Worm (Caenorhabditis elegans) whole organism, L4 larva: Measurements from ENCODE around the gene cht-1.
"Not testable (repeated sequence)": the region's sequence is repeated elsewhere in the genome, so short reads cannot be mapped to it uniquely, and the experiment has no call there.

Source experiments
- F10B5.3 ChIP-seq: sonication (generic microtip); optimal IDR thresholded peaks from 2 replicates; lab custom pipeline; 2016; ENCODE audit warnings: mild to moderate bottlenecking, missing genetic modification characterization, missing compliant biosample characterization
- R02D3.7 ChIP-seq: fragments of 150-350 bp; sonication (generic microtip); optimal IDR thresholded peaks from 3 replicates; lab custom pipeline; 2014; ENCODE audit warnings: missing biosample characterization, missing genetic modification characterization
- aha-1 ChIP-seq: fragments of 150-350 bp; peaks from one replicate; lab custom pipeline; 2014; ENCODE audit warnings: missing biosample characterization, missing genetic modification characterization
- daf-8 ChIP-seq: fragments of 200-800 bp; sonication (Bioruptor generic); IDR thresholded peaks from 2 replicates; pipeline ENCODE4 v1.3.6; 2022; ENCODE audit warnings: missing genetic modification characterization, missing compliant biosample characterization
- skn-1 ChIP-seq: fragments of 150-350 bp; optimal IDR thresholded peaks from 2 replicates; lab custom pipeline; 2014; ENCODE audit warnings: missing biosample characterization, missing genetic modification characterization
- zip-11 ChIP-seq: fragments of 200-800 bp; sonication (Bioruptor generic); IDR thresholded peaks from 2 replicates; pipeline ENCODE4 v1.3.6; 2022; ENCODE audit warnings: missing genetic modification characterization, missing compliant biosample characterization

DNA sequence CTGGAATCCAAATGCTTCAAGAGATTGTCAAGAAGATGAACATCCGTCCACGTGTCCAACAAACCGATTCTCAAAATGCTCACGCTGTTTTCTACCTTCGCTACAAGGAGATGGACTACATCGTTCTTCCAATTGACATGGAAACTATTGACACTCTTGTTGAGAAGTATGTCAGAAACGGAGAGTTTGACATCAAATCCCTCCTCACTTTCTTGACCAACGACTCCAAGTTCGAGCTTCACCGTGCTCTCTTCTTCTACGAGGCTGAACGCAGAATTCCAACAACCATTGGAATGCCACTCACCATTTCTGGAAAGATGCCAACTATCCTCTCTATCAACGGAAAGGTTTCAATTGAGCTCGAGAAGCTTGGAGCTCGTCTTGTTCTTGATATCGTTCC is 6.0 kb upstream of the cht-1 start:
- not testable (repeated sequence) for TF ChIP-seq daf-8; aha-1 (tag; lab: Kevin White, UChicago); skn-1 (tag; lab: Kevin White, UChicago); F10B5.3; zip-11 (GFP tag; lab: Robert Waterston, UW); R02D3.7 (tag; lab: Kevin White, UChicago)
